Worm (Caenorhabditis elegans): ENCODE results near the gene srlf-21.

DNA sequence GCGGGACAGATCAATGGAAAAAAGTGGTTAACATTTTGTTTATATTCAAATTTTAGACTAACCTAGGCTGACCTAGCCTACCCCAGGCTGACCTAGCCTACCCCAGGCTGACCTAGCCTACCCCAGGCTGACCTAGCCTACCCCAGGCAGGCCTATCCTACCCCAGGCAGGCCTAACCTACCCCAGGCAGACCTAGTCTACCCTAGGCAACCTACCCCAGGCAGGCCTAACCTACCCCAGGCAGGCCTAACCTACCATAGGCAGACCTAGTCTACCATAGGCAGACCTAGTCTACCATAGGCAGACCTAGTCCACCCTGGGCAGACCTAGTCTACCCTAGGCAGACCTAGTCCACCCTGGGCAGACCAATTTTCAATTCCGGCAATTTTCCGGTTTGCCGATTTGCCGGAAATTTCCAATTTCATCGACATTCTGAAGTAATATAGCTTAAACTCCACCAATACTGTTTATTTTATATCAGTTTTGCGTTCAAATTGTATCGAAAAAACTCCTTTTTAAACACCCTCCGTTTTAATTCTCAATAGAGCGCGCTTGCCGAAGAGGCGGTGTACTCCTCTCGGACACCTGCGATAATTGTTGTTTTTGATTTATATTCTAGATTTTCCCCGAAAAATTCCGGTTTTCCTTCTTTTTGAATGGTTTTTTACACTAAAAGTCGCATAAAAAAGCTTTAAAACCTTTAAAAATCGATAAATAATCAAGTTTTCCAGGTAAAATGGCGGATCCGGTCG lies 14.1 kb upstream of the srlf-21 start, which contains the start of gene trm-2A:
- TF ChIP-seq fkh-10 (GFP tag; optimal IDR thresholded peaks at IDR 0.05) (no peak), pag-3 (tag; optimal IDR thresholded peaks at IDR 0.05; ENCODE audit: borderline replicate concordance) (no peak), pqm-1 (tag; optimal IDR thresholded peaks at IDR 0.05) (no peak), hlh-8 (tag; optimal IDR thresholded peaks at IDR 0.05) (no peak), fkh-6 (tag; optimal IDR thresholded peaks at IDR 0.05) (no peak), nfya-1 (tag; optimal IDR thresholded peaks at IDR 0.05) (peak; percentile 24), ama-1 (optimal IDR thresholded peaks at IDR 0.05) (no peak), ceh-6 (GFP tag; optimal IDR thresholded peaks at IDR 0.05) (no peak), dmd-4 (tag; optimal IDR thresholded peaks at IDR 0.05; ENCODE audit: borderline replicate concordance) (no peak), fax-1 (tag; optimal IDR thresholded peaks at IDR 0.05) (no peak), ceh-48 (tag; optimal IDR thresholded peaks at IDR 0.05) (no peak), lim-6 (tag; optimal IDR thresholded peaks at IDR 0.05) (no peak)

Data from whole organism, late embryonic.